Worm (Caenorhabditis elegans) whole organism, L4 larva: Measurements from ENCODE around the gene F08D12.12.

Experiments
- D1046.2 ChIP-seq: fragments of 200-800 bp; sonication (Bioruptor generic); IDR thresholded peaks from 2 replicates; pipeline ENCODE4 v1.3.6; 2022; ENCODE audit warnings: missing genetic modification characterization, missing compliant biosample characterization
- F26F4.8 ChIP-seq: fragments of 200-800 bp; sonication (Bioruptor generic); conservative IDR thresholded peaks from 2 replicates; pipeline ENCODE4 v1.3.6; 2022; ENCODE audit warnings: missing genetic modification characterization, missing compliant biosample characterization
- F49E8.2 ChIP-seq: sonication (generic microtip); optimal IDR thresholded peaks from 2 replicates; lab custom pipeline; 2016; ENCODE audit warnings: missing compliant biosample characterization, mild to moderate bottlenecking, missing genetic modification characterization, borderline replicate concordance
- Y5F2A.4 ChIP-seq: fragments of 200-800 bp; sonication (Bioruptor generic); optimal IDR thresholded peaks from 2 replicates; lab custom pipeline; 2018; ENCODE audit warnings: mild to moderate bottlenecking, missing genetic modification characterization, missing compliant biosample characterization
- Y75B8A.6 ChIP-seq: fragments of 200-800 bp; sonication (Bioruptor generic); IDR thresholded peaks from 2 replicates; pipeline ENCODE4 v1.3.6; 2022; ENCODE audit warnings: missing genetic modification reagents, missing genetic modification characterization, missing compliant biosample characterization
- arid-1 ChIP-seq: fragments of 200-800 bp; sonication (Bioruptor generic); conservative IDR thresholded peaks from 2 replicates; pipeline ENCODE4 v1.3.6; 2022; ENCODE audit warnings: missing genetic modification reagents, missing genetic modification characterization, missing compliant biosample characterization
- attf-4 ChIP-seq: sonication (generic microtip); optimal IDR thresholded peaks from 3 replicates; lab custom pipeline; 2017; ENCODE audit warnings: missing biosample characterization, missing genetic modification characterization
- ceh-32 ChIP-seq: sonication (generic microtip); optimal IDR thresholded peaks from 2 replicates; lab custom pipeline; 2016; ENCODE audit warnings: mild to moderate bottlenecking, missing genetic modification characterization, missing compliant biosample characterization; ENCODE audit not compliant: poor library complexity
- ces-1 ChIP-seq: fragments of 150-350 bp; sonication (generic microtip); optimal IDR thresholded peaks from 4 replicates; lab custom pipeline; 2014; ENCODE audit warnings: missing biosample characterization, missing genetic modification reagents, missing genetic modification characterization
- daf-16 ChIP-seq, 3 experiments: sonication (generic microtip); optimal IDR thresholded peaks; 2 replicates each; lab custom pipeline; 2016 to 2017; ENCODE audit warnings: missing genetic modification characterization in 3 of 3, missing genetic modification reagents in 3 of 3, mild to moderate bottlenecking in 2 of 3, missing compliant biosample characterization in 2 of 3, missing biosample characterization in 1 of 3, moderate library complexity in 1 of 3
- daf-19 ChIP-seq: fragments of 200-800 bp; sonication (Bioruptor generic); conservative IDR thresholded peaks from 2 replicates; pipeline ENCODE4 v1.3.6; 2022; ENCODE audit warnings: missing genetic modification characterization, missing compliant biosample characterization
- dmd-6 ChIP-seq: fragments of 200-800 bp; sonication (Bioruptor generic); IDR thresholded peaks from 2 replicates; pipeline ENCODE4 v1.3.6; 2022; ENCODE audit warnings: missing genetic modification reagents, missing genetic modification characterization, missing compliant biosample characterization
- dmd-8 ChIP-seq: fragments of 200-800 bp; sonication (Bioruptor generic); IDR thresholded peaks from 2 replicates; pipeline ENCODE4 v1.3.6; 2022; ENCODE audit warnings: missing genetic modification characterization, missing compliant biosample characterization
- egl-27 ChIP-seq: sonication (generic microtip); optimal IDR thresholded peaks from 3 replicates; lab custom pipeline; 2017; ENCODE audit warnings: missing biosample characterization, missing genetic modification reagents, missing genetic modification characterization
- egl-43 ChIP-seq: fragments of 200-800 bp; sonication (Bioruptor generic); IDR thresholded peaks from 2 replicates; pipeline ENCODE4 v1.3.6; 2022; ENCODE audit warnings: missing genetic modification reagents, missing genetic modification characterization, missing compliant biosample characterization
- fos-1 ChIP-seq: fragments of 150-350 bp; optimal IDR thresholded peaks from 2 replicates; lab custom pipeline; 2014; ENCODE audit warnings: missing biosample characterization, missing genetic modification characterization
- hif-1 ChIP-seq, 2 experiments: sonication (generic microtip); optimal IDR thresholded peaks; 2 replicates each; lab custom pipeline; 2016 to 2017; ENCODE audit warnings: missing compliant biosample characterization in 2 of 2, missing genetic modification characterization in 2 of 2, missing genetic modification reagents in 2 of 2, missing genotype in 2 of 2, mild to moderate bottlenecking in 1 of 2
- hlh-11 ChIP-seq: fragments of 200-800 bp; sonication (Bioruptor generic); optimal IDR thresholded peaks from 2 replicates; lab custom pipeline; 2018; ENCODE audit warnings: mild to moderate bottlenecking, missing genetic modification characterization, missing compliant biosample characterization
- hmg-1.1 ChIP-seq: fragments of 200-800 bp; sonication (Bioruptor generic); IDR thresholded peaks from 2 replicates; pipeline ENCODE4 v1.3.6; 2022; ENCODE audit warnings: missing genetic modification reagents, missing genetic modification characterization, missing compliant biosample characterization
- jun-1 ChIP-seq: fragments of 150-350 bp; optimal IDR thresholded peaks from 2 replicates; lab custom pipeline; 2014; ENCODE audit warnings: missing biosample characterization, missing genetic modification reagents, missing genetic modification characterization
- lim-7 ChIP-seq: fragments of 200-800 bp; sonication (Bioruptor generic); IDR thresholded peaks from 2 replicates; pipeline ENCODE4 v1.3.6; 2022; ENCODE audit warnings: missing genetic modification characterization, missing compliant biosample characterization
- lin-1 ChIP-seq: fragments of 200-800 bp; sonication (Bioruptor generic); IDR thresholded peaks from 2 replicates; pipeline ENCODE4 v1.3.6; 2022; ENCODE audit warnings: missing genetic modification reagents, missing genetic modification characterization, missing compliant biosample characterization
- lin-13 ChIP-seq: fragments of 150-350 bp; optimal IDR thresholded peaks from 2 replicates; lab custom pipeline; 2014; ENCODE audit warnings: missing biosample characterization, missing genetic modification reagents, missing genetic modification characterization
- lin-29 ChIP-seq: fragments of 200-800 bp; sonication (Bioruptor generic); IDR thresholded peaks from 2 replicates; pipeline ENCODE4 v1.3.6; 2022; ENCODE audit warnings: missing genetic modification reagents, missing genetic modification characterization, missing compliant biosample characterization
- lin-38 ChIP-seq: fragments of 200-800 bp; sonication (Bioruptor generic); IDR thresholded peaks from 2 replicates; pipeline ENCODE4 v1.3.6; 2022; ENCODE audit warnings: missing genetic modification reagents, missing genetic modification characterization, missing compliant biosample characterization
- lin-39 ChIP-seq: fragments of 150-350 bp; optimal IDR thresholded peaks from 2 replicates; lab custom pipeline; 2014; ENCODE audit warnings: missing biosample characterization, missing genetic modification reagents, missing genetic modification characterization
- lir-3 ChIP-seq: sonication (generic microtip); optimal IDR thresholded peaks from 2 replicates; lab custom pipeline; 2016; ENCODE audit warnings: mild to moderate bottlenecking, missing genetic modification characterization, missing compliant biosample characterization
- madf-5 ChIP-seq, 2 experiments: fragments of 200-800 bp; sonication (Bioruptor generic); IDR thresholded peaks; 2 replicates each; pipeline ENCODE4 v1.3.6; 2022; ENCODE audit warnings: missing compliant biosample characterization in 2 of 2, missing genetic modification characterization in 2 of 2
- madf-9 ChIP-seq: fragments of 200-800 bp; sonication (Bioruptor generic); conservative IDR thresholded peaks from 2 replicates; pipeline ENCODE4 v1.3.6; 2022; ENCODE audit warnings: missing genetic modification reagents, missing genetic modification characterization, missing compliant biosample characterization
- nhr-102 ChIP-seq: sonication (generic microtip); optimal IDR thresholded peaks from 2 replicates; lab custom pipeline; 2016; ENCODE audit warnings: mild to moderate bottlenecking, missing genetic modification characterization, moderate library complexity, missing compliant biosample characterization
- nhr-76 ChIP-seq: fragments of 150-350 bp; optimal IDR thresholded peaks from 2 replicates; lab custom pipeline; 2014; ENCODE audit warnings: missing biosample characterization, missing genetic modification characterization
- php-3 ChIP-seq: fragments of 200-800 bp; sonication (Bioruptor generic); IDR thresholded peaks from 2 replicates; pipeline ENCODE4 v1.3.6; 2022; ENCODE audit warnings: missing genetic modification reagents, missing genetic modification characterization, missing compliant biosample characterization
- rbr-2 ChIP-seq: sonication (generic microtip); optimal IDR thresholded peaks from 2 replicates; lab custom pipeline; 2016; ENCODE audit warnings: missing genotype, missing genetic modification characterization, missing compliant biosample characterization
- set-16 ChIP-seq: fragments of 200-800 bp; sonication (Bioruptor generic); IDR thresholded peaks from 2 replicates; pipeline ENCODE4 v1.3.6; 2022; ENCODE audit warnings: missing genetic modification reagents, missing genetic modification characterization, missing compliant biosample characterization
- snpc-4 ChIP-seq: fragments of 150-350 bp; optimal IDR thresholded peaks from 2 replicates; lab custom pipeline; 2014; ENCODE audit warnings: missing biosample characterization, missing genetic modification characterization
- spr-1 ChIP-seq: sonication (generic microtip); optimal IDR thresholded peaks from 2 replicates; lab custom pipeline; 2016; ENCODE audit warnings: mild to moderate bottlenecking, missing genetic modification characterization, missing compliant biosample characterization
- tag-97 ChIP-seq: fragments of 200-800 bp; sonication (Bioruptor generic); IDR thresholded peaks from 2 replicates; pipeline ENCODE4 v1.3.6; 2022; ENCODE audit warnings: missing genetic modification characterization, missing compliant biosample characterization
- tra-1 ChIP-seq: fragments of 200-800 bp; sonication (Bioruptor generic); IDR thresholded peaks from 2 replicates; pipeline ENCODE4 v1.3.6; 2022; ENCODE audit warnings: missing genetic modification reagents, missing genetic modification characterization, missing compliant biosample characterization
- unc-62 ChIP-seq, 3 experiments: fragments of 150-350 bp in 1 of 3; sonication (generic microtip); optimal IDR thresholded peaks in 2 of 3; peaks in 1 of 3; 1 replicate in 1 of 3; 2 replicates in 2 of 3; lab custom pipeline; 2014 to 2017; ENCODE audit warnings: missing biosample characterization in 3 of 3, missing genetic modification characterization in 3 of 3, missing genetic modification reagents in 3 of 3, missing genotype in 1 of 3
- vab-7 ChIP-seq: fragments of 200-800 bp; sonication (Bioruptor generic); IDR thresholded peaks from 2 replicates; pipeline ENCODE4 v1.3.6; 2022; ENCODE audit warnings: missing genetic modification reagents, missing genetic modification characterization, missing compliant biosample characterization
- zfp-2 ChIP-seq: sonication (generic microtip); optimal IDR thresholded peaks from 2 replicates; lab custom pipeline; 2016; ENCODE audit warnings: mild to moderate bottlenecking, missing genetic modification characterization, missing compliant biosample characterization
- zfp-3 ChIP-seq: fragments of 200-800 bp; sonication (Bioruptor generic); conservative IDR thresholded peaks from 2 replicates; pipeline ENCODE4 v1.3.6; 2022; ENCODE audit warnings: missing genetic modification reagents, missing genetic modification characterization, missing compliant biosample characterization
- zip-11 ChIP-seq: fragments of 200-800 bp; sonication (Bioruptor generic); IDR thresholded peaks from 2 replicates; pipeline ENCODE4 v1.3.6; 2022; ENCODE audit warnings: missing genetic modification characterization, missing compliant biosample characterization
- ztf-7 ChIP-seq: fragments of 150-350 bp; optimal IDR thresholded peaks from 2 replicates; lab custom pipeline; 2014; ENCODE audit warnings: missing biosample characterization, missing genetic modification characterization

F08D12.12 gene

ce11 chrII:2739619-2740018 is 47.3 kb downstream of the F08D12.12 start, which contains the start of gene T05A8.6:
Gene T05A8.6 (minus strand): TSS chrII:2739719.
- TF ChIP-seq ztf-7 (tag; lab: Kevin White, UChicago), result no peak
- TF ChIP-seq lin-39 (tag; lab: Kevin White, UChicago), result no peak
- TF ChIP-seq madf-5 (GFP tag; IDR thresholded peaks at IDR 0.05; lab: Robert Waterston, UW), result no peak
- TF ChIP-seq tra-1 (GFP tag; lab: Robert Waterston, UW), result no peak
- TF ChIP-seq spr-1 (tag; lab: Kevin White, UChicago), result no peak

- TF ChIP-seq rbr-2 (tag; lab: Kevin White, UChicago) (no peak), lin-13 (GFP tag; lab: Kevin White, UChicago) (no peak), lim-7 (GFP tag; lab: Robert Waterston, UW) (peak; percentile 34; the same call in 1 of the 2 replicates), nhr-76 (tag; lab: Kevin White, UChicago) (no peak), dmd-6 (no peak), zip-11 (no peak), php-3 (GFP tag; lab: Robert Waterston, UW) (0 out of 2 replicates have a peak, but pooled peaks have one; percentile 12), zfp-2 (no peak), set-16 (GFP tag; lab: Robert Waterston, UW) (peak; percentile 82), arid-1 (GFP tag; lab: Robert Waterston, UW) (no peak), vab-7 (GFP tag; lab: Robert Waterston, UW) (no peak), ceh-32 (tag; lab: Kevin White, UChicago) (no peak), lin-29 (GFP tag; lab: Robert Waterston, UW) (0 out of 2 replicates have a peak, but pooled peaks have one; percentile 19), daf-16 (GFP tag; optimal IDR thresholded peaks at IDR 0.05; lab: Kevin White, UChicago) (no peak), daf-16 (tag; optimal IDR thresholded peaks at IDR 0.05; lab: Kevin White, UChicago) (no peak), fos-1 (no peak)
Observed at ce11 chrII:2736938-2737337, 49.9 kb downstream of the F08D12.12 start.

ce11 chrII:2736156-2736728 is 50.6 kb downstream of the F08D12.12 start, which contains the start of gene T05A8.8:
Gene T05A8.8 (plus strand): TSS chrII:2736678.
- TF ChIP-seq nhr-102 (tag; lab: Kevin White, UChicago) (no peak), vab-7 (GFP tag; lab: Robert Waterston, UW) (0 out of 2 replicates have a peak, but pooled peaks have one; percentile 35), zfp-3 (GFP tag; lab: Robert Waterston, UW) (no peak), ztf-7 (tag; lab: Kevin White, UChicago) (no peak), madf-9 (GFP tag; lab: Robert Waterston, UW) (0 out of 2 replicates have a peak, but pooled peaks have one; percentile 15), egl-43 (peak; percentile 67), dmd-8 (GFP tag; lab: Robert Waterston, UW) (0 out of 2 replicates have a peak, but pooled peaks have one; percentile 5), D1046.2 (GFP tag; lab: Robert Waterston, UW) (0 out of 2 replicates have a peak, but pooled peaks have one; percentile 36), zip-11 (no peak), daf-19 (GFP tag; lab: Robert Waterston, UW) (no peak), lir-3 (tag; lab: Kevin White, UChicago) (no peak), tag-97 (no peak), Y75B8A.6 (GFP tag; lab: Robert Waterston, UW) (0 out of 2 replicates have a peak, but pooled peaks have one; percentile 34), F49E8.2 (no peak), Y5F2A.4 (GFP tag; lab: Kevin White, UChicago) (no peak), hif-1 (tag; optimal IDR thresholded peaks at IDR 0.05; lab: Kevin White, UChicago) (no peak), jun-1 (tag; lab: Kevin White, UChicago) (no peak), egl-27 (tag; lab: Kevin White, UChicago) (no peak), F26F4.8 (GFP tag; lab: Robert Waterston, UW) (peak; percentile 70; the same call in 1 of the 2 replicates), fos-1 (no peak), attf-4 (tag; lab: Kevin White, UChicago) (no peak), lin-38 (GFP tag; lab: Robert Waterston, UW) (no peak; the same call in 1 of the 2 replicates), lin-1 (GFP tag; lab: Robert Waterston, UW) (no peak), hlh-11 (tag; lab: Kevin White, UChicago) (no peak), set-16 (GFP tag; lab: Robert Waterston, UW) (no peak), lim-7 (GFP tag; lab: Robert Waterston, UW) (0 out of 2 replicates have a peak, but pooled peaks have one; percentile 48), ces-1 (GFP tag; lab: Kevin White, UChicago) (no peak), hmg-1.1 (GFP tag; lab: Robert Waterston, UW) (no peak), tra-1 (GFP tag; lab: Robert Waterston, UW) (no peak), unc-62 (GFP tag; optimal IDR thresholded peaks at IDR 0.05 in 1 of 2; lab: Kevin White, UChicago) (peak in 1 of 2 experiments; percentile 51), unc-62 (tag; optimal IDR thresholded peaks at IDR 0.05; lab: Kevin White, UChicago) (no peak), snpc-4 (no peak), madf-5 (GFP tag; IDR thresholded peaks at IDR 0.05; lab: Robert Waterston, UW) (0 out of 4 replicates have a peak, but pooled peaks have one; percentile 27 to 41)
